Worm (Caenorhabditis elegans) whole organism, L2 larva: ENCODE data around the gene lron-5.

Experiments
- C34F6.9 ChIP-seq: fragments of 150-350 bp; optimal IDR thresholded peaks from 2 replicates; lab custom pipeline; 2014; ENCODE audit warnings: missing biosample characterization, missing genetic modification characterization
- F13H6.1 ChIP-seq: sonication (generic microtip); optimal IDR thresholded peaks from 2 replicates; lab custom pipeline; 2016; ENCODE audit warnings: missing genetic modification characterization, missing compliant biosample characterization
- R02D3.7 ChIP-seq: fragments of 150-350 bp; optimal IDR thresholded peaks from 2 replicates; lab custom pipeline; 2014; ENCODE audit warnings: missing biosample characterization, missing genetic modification characterization
- ZK546.5 ChIP-seq: sonication (generic microtip); optimal IDR thresholded peaks from 2 replicates; lab custom pipeline; 2017; ENCODE audit warnings: missing biosample characterization, missing genetic modification characterization
- alr-1 ChIP-seq: fragments of 150-350 bp; optimal IDR thresholded peaks from 2 replicates; lab custom pipeline; 2014; ENCODE audit warnings: missing biosample characterization, missing genetic modification characterization
- aly-2 ChIP-seq: fragments of 150-350 bp; optimal IDR thresholded peaks from 2 replicates; lab custom pipeline; 2014; ENCODE audit warnings: missing biosample characterization, missing genetic modification characterization
- ama-1 ChIP-seq: fragments of 150-350 bp; optimal IDR thresholded peaks from 2 replicates; lab custom pipeline; 2018; ENCODE audit warnings: inconsistent platforms
- blmp-1 ChIP-seq: sonication (generic microtip); optimal IDR thresholded peaks from 2 replicates; lab custom pipeline; 2017; ENCODE audit warnings: missing genetic modification characterization, mild to moderate bottlenecking, missing compliant biosample characterization, antibody characterized with exemption, moderate library complexity; ENCODE audit not compliant: insufficient read depth
- ceh-82 ChIP-seq: fragments of 150-350 bp; optimal IDR thresholded peaks from 2 replicates; lab custom pipeline; 2014; ENCODE audit warnings: missing biosample characterization, missing genetic modification characterization
- crh-2 ChIP-seq: sonication (generic microtip); optimal IDR thresholded peaks from 2 replicates; lab custom pipeline; 2017; ENCODE audit warnings: missing biosample characterization, missing genetic modification characterization
- egl-27 ChIP-seq: sonication (generic microtip); optimal IDR thresholded peaks from 3 replicates; lab custom pipeline; 2017; ENCODE audit warnings: missing biosample characterization, missing genetic modification reagents, missing genetic modification characterization
- elt-1 ChIP-seq: fragments of 150-350 bp; optimal IDR thresholded peaks from 2 replicates; lab custom pipeline; 2014; ENCODE audit warnings: missing biosample characterization, missing genetic modification characterization
- fos-1 ChIP-seq: fragments of 150-350 bp; optimal IDR thresholded peaks from 2 replicates; lab custom pipeline; 2014; ENCODE audit warnings: missing biosample characterization, missing genetic modification characterization
- gmeb-1 ChIP-seq: fragments of 150-350 bp; optimal IDR thresholded peaks from 2 replicates; lab custom pipeline; 2014; ENCODE audit warnings: missing biosample characterization, missing genetic modification characterization
- lin-13 ChIP-seq: fragments of 150-350 bp; optimal IDR thresholded peaks from 2 replicates; lab custom pipeline; 2014; ENCODE audit warnings: missing biosample characterization, missing genetic modification reagents, missing genetic modification characterization
- lsy-2 ChIP-seq, 2 experiments: fragments of 150-350 bp in 1 of 2; sonication (generic microtip) in 1 of 2; optimal IDR thresholded peaks; 2 replicates each; lab custom pipeline; 2014 to 2017; ENCODE audit warnings: missing biosample characterization in 2 of 2, missing genetic modification characterization in 2 of 2
- mab-5 ChIP-seq: fragments of 150-350 bp; optimal IDR thresholded peaks from 2 replicates; lab custom pipeline; 2014; ENCODE audit warnings: missing biosample characterization, missing genetic modification characterization
- mbf-1 ChIP-seq: sonication (generic microtip); optimal IDR thresholded peaks from 2 replicates; lab custom pipeline; 2017; ENCODE audit warnings: missing biosample characterization, missing genetic modification characterization
- mdl-1 ChIP-seq, 2 experiments: fragments of 150-350 bp in 1 of 2; sonication (generic microtip) in 1 of 2; optimal IDR thresholded peaks; 2 replicates each; lab custom pipeline; 2017; ENCODE audit warnings: missing biosample characterization in 2 of 2, missing genetic modification characterization in 2 of 2
- nhr-10 ChIP-seq: sonication (generic microtip); optimal IDR thresholded peaks from 2 replicates; lab custom pipeline; 2017; ENCODE audit warnings: missing biosample characterization, missing genetic modification characterization
- nhr-11 ChIP-seq: fragments of 150-350 bp; optimal IDR thresholded peaks from 2 replicates; lab custom pipeline; 2014; ENCODE audit warnings: missing biosample characterization, missing genetic modification characterization
- nhr-12 ChIP-seq: fragments of 150-350 bp; optimal IDR thresholded peaks from 2 replicates; lab custom pipeline; 2014; ENCODE audit warnings: missing biosample characterization, missing genetic modification characterization
- nhr-21 ChIP-seq: fragments of 150-350 bp; optimal IDR thresholded peaks from 2 replicates; lab custom pipeline; 2014; ENCODE audit warnings: missing biosample characterization, missing genetic modification characterization
- nhr-23 ChIP-seq: fragments of 150-350 bp; optimal IDR thresholded peaks from 2 replicates; lab custom pipeline; 2014; ENCODE audit warnings: missing biosample characterization, missing genetic modification reagents, missing genetic modification characterization
- nhr-25 ChIP-seq: fragments of 150-350 bp; sonication (generic microtip); optimal IDR thresholded peaks from 3 replicates; lab custom pipeline; 2014; ENCODE audit warnings: missing biosample characterization, missing genetic modification characterization
- nhr-6 ChIP-seq: fragments of 150-350 bp; optimal IDR thresholded peaks from 2 replicates; lab custom pipeline; 2014; ENCODE audit warnings: missing biosample characterization, missing genetic modification characterization
- nhr-77 ChIP-seq: fragments of 150-350 bp; optimal IDR thresholded peaks from 2 replicates; lab custom pipeline; 2014; ENCODE audit warnings: missing biosample characterization, missing genetic modification characterization
- peb-1 ChIP-seq: fragments of 150-350 bp; optimal IDR thresholded peaks from 2 replicates; lab custom pipeline; 2014; ENCODE audit warnings: missing biosample characterization, missing genetic modification characterization
- sem-4 ChIP-seq: fragments of 150-350 bp; optimal IDR thresholded peaks from 2 replicates; lab custom pipeline; 2014; ENCODE audit warnings: missing biosample characterization, missing genetic modification reagents, missing genetic modification characterization
- sma-3 ChIP-seq: sonication (generic microtip); optimal IDR thresholded peaks from 2 replicates; lab custom pipeline; 2016; ENCODE audit warnings: missing genetic modification reagents, missing genetic modification characterization, missing compliant biosample characterization
- snpc-4 ChIP-seq: fragments of 150-350 bp; optimal IDR thresholded peaks from 2 replicates; lab custom pipeline; 2014; ENCODE audit warnings: missing biosample characterization, missing genetic modification characterization
- unc-39 ChIP-seq: fragments of 150-350 bp; optimal IDR thresholded peaks from 2 replicates; lab custom pipeline; 2014; ENCODE audit warnings: missing biosample characterization, missing genetic modification characterization
- unc-55 ChIP-seq: fragments of 150-350 bp; sonication (generic microtip); optimal IDR thresholded peaks from 3 replicates; lab custom pipeline; 2014; ENCODE audit warnings: missing biosample characterization, missing genetic modification reagents, missing genetic modification characterization
- unc-62 ChIP-seq: fragments of 150-350 bp; optimal IDR thresholded peaks from 2 replicates; lab custom pipeline; 2014; ENCODE audit warnings: missing biosample characterization, missing genetic modification reagents, missing genetic modification characterization
- zag-1 ChIP-seq: fragments of 150-350 bp; optimal IDR thresholded peaks from 2 replicates; lab custom pipeline; 2014; ENCODE audit warnings: missing biosample characterization, missing genetic modification characterization
- ztf-1 ChIP-seq: fragments of 200-800 bp; sonication (Bioruptor generic); conservative IDR thresholded peaks from 2 replicates; pipeline ENCODE4 v1.3.6; 2022; ENCODE audit warnings: missing genetic modification characterization, missing compliant biosample characterization
- ztf-11 ChIP-seq: sonication (generic microtip); optimal IDR thresholded peaks from 2 replicates; lab custom pipeline; 2017; ENCODE audit warnings: missing biosample characterization, missing genetic modification characterization

lron-5 gene

DNA sequence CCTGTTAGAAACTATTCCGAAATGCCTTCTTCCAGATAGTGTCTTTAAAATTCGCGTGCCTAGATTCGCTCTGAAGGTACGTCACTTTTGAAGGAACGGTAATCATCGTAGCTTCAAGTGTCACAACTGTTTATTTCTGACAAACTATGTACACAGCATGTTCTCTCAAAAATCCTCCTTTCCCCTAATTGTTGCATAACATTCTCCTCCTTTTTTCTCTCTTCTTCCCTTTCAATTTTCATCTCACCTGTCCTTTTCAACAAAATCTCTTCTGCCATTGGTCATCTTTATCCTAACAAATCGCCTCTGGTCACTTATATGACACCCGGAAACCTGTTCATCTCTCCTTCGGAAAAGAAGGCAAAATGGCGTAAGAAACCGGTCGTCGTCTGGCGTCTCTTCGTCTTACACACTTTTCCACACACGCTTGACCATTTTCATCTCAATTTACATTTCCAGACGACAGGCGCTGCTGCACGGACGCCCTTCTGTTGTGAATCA, 6.7 kb upstream of the lron-5 start, which contains the start of gene lips-3:
lips-3 (plus strand) TSS at position 458 of the 501 bp plus-strand sequence.
- no peak for TF ChIP-seq gmeb-1 (tag; lab: Kevin White, UChicago)
- no peak for TF ChIP-seq ztf-11 (tag; lab: Kevin White, UChicago)
- TF ChIP-seq C34F6.9 (tag; lab: Kevin White, UChicago), result no peak
- TF ChIP-seq ceh-82 (tag; lab: Kevin White, UChicago), result no peak
- TF ChIP-seq R02D3.7, result no peak
- TF ChIP-seq nhr-25 (tag; lab: Kevin White, UChicago), result peak; percentile 35

DNA sequence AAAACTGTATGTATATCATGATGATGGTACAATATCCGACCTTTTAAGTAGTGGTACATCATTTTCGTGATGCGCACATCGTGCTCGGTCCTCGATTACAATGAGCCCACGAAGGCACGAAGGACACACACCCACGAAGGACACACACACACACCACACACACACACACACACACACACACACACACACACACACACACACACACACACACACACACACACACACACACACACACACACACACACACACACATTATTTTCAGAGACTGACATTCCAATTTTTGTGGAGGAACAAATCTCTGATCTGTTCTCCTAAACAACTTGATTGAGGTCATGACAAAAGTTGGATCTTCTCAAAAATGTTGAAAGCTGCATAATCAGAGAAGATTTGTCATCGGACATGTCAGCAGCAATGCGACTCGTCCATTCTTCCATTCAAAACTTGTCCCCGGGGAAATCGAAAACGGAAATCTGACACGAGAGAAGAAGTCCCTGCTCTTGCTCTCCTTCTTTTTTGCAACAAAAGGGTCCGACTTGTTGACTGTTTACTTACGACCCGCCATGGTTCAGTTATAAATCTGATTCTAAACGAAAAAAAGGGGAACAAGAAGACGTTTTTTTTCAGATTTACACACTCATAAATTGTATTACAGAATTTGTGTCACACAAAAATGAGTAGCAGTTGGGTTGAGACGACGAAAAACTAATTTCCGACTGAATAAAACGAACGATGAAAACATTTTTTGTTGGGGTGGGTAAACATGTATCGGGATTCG, 3.5 kb downstream of the lron-5 start:
- no peak for TF ChIP-seq nhr-10 (tag; lab: Kevin White, UChicago)
- no peak for TF ChIP-seq crh-2
- TF ChIP-seq sem-4 (tag; lab: Kevin White, UChicago), result no peak
- TF ChIP-seq sma-3 (GFP tag; lab: Kevin White, UChicago), result no peak
- no peak for TF ChIP-seq nhr-25 (tag; lab: Kevin White, UChicago)
- no peak for TF ChIP-seq unc-39 (tag; lab: Kevin White, UChicago)
- no peak for TF ChIP-seq lin-13

DNA sequence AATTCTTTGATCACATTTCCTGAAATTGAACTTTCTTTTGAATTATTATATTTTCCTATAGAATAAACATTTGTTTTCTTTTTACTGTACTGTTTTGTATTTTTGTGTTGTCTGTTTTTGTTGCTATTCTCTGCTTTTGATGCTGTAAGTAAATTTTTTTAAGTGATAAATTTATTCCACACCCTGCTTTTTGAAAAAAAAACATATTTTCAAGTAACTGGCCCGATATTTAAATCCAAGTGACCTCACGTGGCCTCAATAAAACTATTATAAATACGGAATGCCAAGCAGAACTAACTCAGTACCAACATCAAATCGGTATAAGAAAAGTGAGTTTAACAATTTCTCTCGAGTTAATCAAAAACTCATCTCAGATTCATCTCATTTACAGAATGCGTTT, 5.3 kb downstream of the lron-5 start, which contains the start of gene clec-151:
clec-151 (plus strand) TSS at position 301 of the 400 bp plus-strand sequence.
- TF ChIP-seq zag-1 (tag; lab: Kevin White, UChicago) (no peak), nhr-77 (tag; lab: Kevin White, UChicago) (no peak), lsy-2 (tag; optimal IDR thresholded peaks at IDR 0.05; lab: Kevin White, UChicago) (no peak), F13H6.1 (tag; lab: Kevin White, UChicago) (no peak), ztf-1 (GFP tag; lab: Robert Waterston, UW) (no peak), fos-1 (tag; lab: Kevin White, UChicago) (no peak), ceh-82 (tag; lab: Kevin White, UChicago) (no peak), ZK546.5 (tag; lab: Kevin White, UChicago) (no peak), nhr-6 (tag; lab: Kevin White, UChicago) (no peak), egl-27 (no peak), unc-39 (tag; lab: Kevin White, UChicago) (no peak), elt-1 (no peak), nhr-21 (tag; lab: Kevin White, UChicago) (no peak), gmeb-1 (tag; lab: Kevin White, UChicago) (no peak), snpc-4 (no peak), R02D3.7 (no peak), nhr-23 (no peak), alr-1 (tag; lab: Kevin White, UChicago) (no peak)
- TF ChIP-seq, all 48 proteins: peak for 0

DNA sequence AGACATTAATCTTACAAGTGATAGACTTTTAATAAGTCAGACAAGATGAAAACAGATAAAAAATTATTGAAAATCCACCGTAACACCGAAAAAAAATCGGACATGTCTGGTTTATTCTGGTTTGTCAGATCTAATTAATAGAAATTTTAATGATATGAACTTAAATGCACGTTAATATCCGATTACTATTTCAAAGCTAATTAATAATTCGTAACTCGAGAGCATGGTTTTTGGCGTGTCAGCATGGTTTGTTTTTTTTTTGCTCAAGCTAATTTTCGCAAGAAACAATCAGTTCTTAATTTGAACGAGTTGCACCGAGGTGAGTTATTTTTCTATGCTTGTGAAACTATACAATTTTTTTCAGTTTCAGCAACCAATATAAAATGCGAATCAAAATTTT, 12.1 kb downstream of the lron-5 start, which contains the start of gene clec-153:
clec-153 (plus strand) TSS at position 301 of the 400 bp plus-strand sequence.
- no peak for TF ChIP-seq peb-1
- no peak for TF ChIP-seq aly-2 (tag; lab: Kevin White, UChicago)
- TF ChIP-seq nhr-25 (tag; lab: Kevin White, UChicago), result no peak
- TF ChIP-seq C34F6.9 (tag; lab: Kevin White, UChicago), result no peak

DNA sequence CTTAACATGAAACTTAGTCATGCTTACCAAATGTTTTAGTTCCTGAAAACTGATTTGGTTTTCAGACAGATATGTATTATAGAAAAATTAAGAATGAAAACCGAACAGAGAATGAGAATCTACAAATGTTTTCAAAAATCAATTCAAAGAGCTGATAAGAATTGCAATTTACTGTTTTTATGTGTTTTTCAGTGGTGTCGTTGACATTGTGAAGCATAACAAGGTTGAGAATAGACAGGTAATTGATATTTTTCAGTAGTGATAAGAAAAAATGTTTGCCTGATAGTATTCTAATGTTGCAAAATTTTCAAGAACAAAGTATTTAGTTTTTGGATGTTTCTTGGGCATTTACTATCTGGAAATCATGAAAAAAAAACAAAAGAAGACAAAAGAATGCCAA, 20.4 kb downstream of the lron-5 start, which contains the start of gene pfas-1:
pfas-1 (minus strand) TSS at position 49 of the 400 bp plus-strand sequence.
- no peak for TF ChIP-seq unc-55 (GFP tag; lab: Kevin White, UChicago)
- peak; percentile 77 for TF ChIP-seq fos-1 (tag; lab: Kevin White, UChicago)

DNA sequence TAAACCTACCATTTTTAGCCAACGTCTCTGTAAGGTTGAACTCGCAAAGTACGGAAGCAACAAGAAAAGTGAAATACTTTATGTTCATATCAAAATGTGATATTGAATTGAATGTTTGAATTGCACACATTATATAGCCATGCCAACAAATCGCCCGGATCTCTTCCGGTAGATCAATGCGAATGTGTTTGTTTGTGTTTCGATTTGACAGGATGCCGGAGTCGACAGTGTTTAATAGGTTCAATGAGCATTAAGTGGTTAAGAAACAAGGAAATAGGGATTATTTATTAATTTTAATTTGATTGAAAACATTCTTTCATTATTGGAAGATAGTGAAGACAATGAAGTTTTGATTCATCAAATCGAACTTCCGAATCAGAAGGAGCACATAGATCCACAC, 23.4 kb downstream of the lron-5 start, which contains the start of gene pqn-29:
pqn-29 (minus strand) TSS at position 101 of the 400 bp plus-strand sequence.
- TF ChIP-seq F13H6.1 (tag; lab: Kevin White, UChicago), result no peak

DNA sequence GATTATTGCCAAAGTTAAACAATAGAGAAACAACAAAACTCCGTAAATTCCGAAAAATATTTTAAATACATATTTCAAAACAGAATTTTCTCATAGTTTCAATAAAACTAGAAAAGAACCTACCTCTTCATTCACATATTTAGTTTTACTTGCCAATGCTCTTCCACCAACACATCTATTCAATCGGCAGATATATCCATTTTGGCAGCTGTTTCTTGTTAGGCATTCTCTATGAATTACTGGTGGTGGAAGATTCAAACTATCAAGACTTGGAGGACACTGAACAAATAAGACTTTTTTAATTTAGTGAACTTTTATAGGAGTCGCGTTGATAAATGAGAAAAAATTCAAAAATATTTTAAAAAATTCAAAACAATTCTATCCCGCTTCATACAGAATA, 24.5 kb downstream of the lron-5 start:
- no peak for TF ChIP-seq mdl-1 (tag; optimal IDR thresholded peaks at IDR 0.05; lab: Kevin White, UChicago)
- TF ChIP-seq egl-27, result no peak
- no peak for TF ChIP-seq nhr-12 (tag; lab: Kevin White, UChicago)
- no peak for TF ChIP-seq alr-1 (tag; lab: Kevin White, UChicago)
- no peak for TF ChIP-seq mbf-1 (tag; lab: Kevin White, UChicago)
- TF ChIP-seq unc-39 (tag; lab: Kevin White, UChicago), result no peak
- no peak for TF ChIP-seq ama-1 (lab: Kevin White, UChicago)
- no peak for TF ChIP-seq unc-62 (GFP tag; lab: Kevin White, UChicago)
- no peak for TF ChIP-seq mab-5 (tag; lab: Kevin White, UChicago)
- no peak for TF ChIP-seq ZK546.5 (tag; lab: Kevin White, UChicago)
- TF ChIP-seq blmp-1 (tag; lab: Kevin White, UChicago), result no peak
- no peak for TF ChIP-seq nhr-11
